Worm (Caenorhabditis elegans) whole organism, young adult: Measurements from ENCODE around the gene grl-7.

ENCODE experiments used
- B0261.1 ChIP-seq: sonication (generic microtip); optimal IDR thresholded peaks from 2 replicates; lab custom pipeline; 2016; ENCODE audit warnings: mild to moderate bottlenecking, missing genetic modification characterization, moderate library complexity, missing compliant biosample characterization
- B0336.3 ChIP-seq: fragments of 200-800 bp; sonication (Bioruptor generic); IDR thresholded peaks from 2 replicates; pipeline ENCODE4 v1.3.6; 2022; ENCODE audit warnings: missing genetic modification characterization, missing compliant biosample characterization
- C17E4.6 ChIP-seq: fragments of 200-800 bp; sonication (Bioruptor generic); IDR thresholded peaks from 2 replicates; pipeline ENCODE4 v1.3.6; 2022; ENCODE audit warnings: missing genetic modification reagents, missing genetic modification characterization, missing compliant biosample characterization
- F22D6.2 ChIP-seq: sonication (generic microtip); optimal IDR thresholded peaks from 2 replicates; lab custom pipeline; 2016; ENCODE audit warnings: mild to moderate bottlenecking, missing genetic modification characterization, missing compliant biosample characterization
- F33H1.4 ChIP-seq: fragments of 200-800 bp; sonication (Bioruptor generic); IDR thresholded peaks from 2 replicates; pipeline ENCODE4 v1.3.6; 2022; ENCODE audit warnings: missing genetic modification reagents, missing genetic modification characterization, missing compliant biosample characterization
- K11D2.4 ChIP-seq: fragments of 200-800 bp; sonication (Bioruptor generic); IDR thresholded peaks from 2 replicates; pipeline ENCODE4 v1.3.6; 2022; ENCODE audit warnings: missing genetic modification reagents, missing genetic modification characterization, missing compliant biosample characterization
- K12H6.12 ChIP-seq: fragments of 200-800 bp; sonication (Bioruptor generic); optimal IDR thresholded peaks from 2 replicates; lab custom pipeline; 2018; ENCODE audit warnings: mild to moderate bottlenecking, missing genetic modification characterization, missing compliant biosample characterization
- Y56A3A.18 ChIP-seq: fragments of 200-800 bp; sonication (Bioruptor generic); IDR thresholded peaks from 2 replicates; pipeline ENCODE4 v1.3.6; 2022; ENCODE audit warnings: missing genetic modification reagents, missing genetic modification characterization, missing compliant biosample characterization
- Y67H2A.10 ChIP-seq: fragments of 200-800 bp; sonication (Bioruptor generic); conservative IDR thresholded peaks from 2 replicates; pipeline ENCODE4 v1.3.6; 2022; ENCODE audit warnings: missing genetic modification reagents, missing genetic modification characterization, missing compliant biosample characterization
- Y95B8A.8 ChIP-seq: fragments of 200-800 bp; sonication (Bioruptor generic); IDR thresholded peaks from 2 replicates; pipeline ENCODE4 v1.3.6; 2022; ENCODE audit warnings: missing genetic modification reagents, missing genetic modification characterization, missing compliant biosample characterization
- ZK185.1 ChIP-seq: sonication (generic microtip); optimal IDR thresholded peaks from 2 replicates; lab custom pipeline; 2016; ENCODE audit warnings: mild to moderate bottlenecking, missing genetic modification characterization, missing compliant biosample characterization; ENCODE audit not compliant: poor library complexity, severe bottlenecking
- aptf-3 ChIP-seq: fragments of 200-800 bp; sonication (Bioruptor generic); IDR thresholded peaks from 2 replicates; pipeline ENCODE4 v1.3.6; 2022; ENCODE audit warnings: missing genetic modification characterization, missing compliant biosample characterization
- attf-3 ChIP-seq: fragments of 200-800 bp; sonication (Bioruptor generic); conservative IDR thresholded peaks from 2 replicates; pipeline ENCODE4 v1.3.6; 2022; ENCODE audit warnings: missing genetic modification reagents, missing genetic modification characterization, missing compliant biosample characterization
- attf-5 ChIP-seq: fragments of 200-800 bp; sonication (Bioruptor generic); optimal IDR thresholded peaks from 2 replicates; lab custom pipeline; 2018; ENCODE audit warnings: mild to moderate bottlenecking, missing genetic modification characterization, missing compliant biosample characterization
- cebp-2 ChIP-seq: fragments of 200-800 bp; sonication (Bioruptor generic); IDR thresholded peaks from 2 replicates; pipeline ENCODE4 v1.3.6; 2022; ENCODE audit warnings: missing genetic modification characterization, missing compliant biosample characterization
- ceh-27 ChIP-seq: fragments of 200-800 bp; sonication (Bioruptor generic); optimal IDR thresholded peaks from 2 replicates; lab custom pipeline; 2018; ENCODE audit warnings: mild to moderate bottlenecking, missing genetic modification characterization, moderate library complexity, missing compliant biosample characterization
- ceh-40 ChIP-seq: fragments of 200-800 bp; sonication (Bioruptor generic); IDR thresholded peaks from 2 replicates; pipeline ENCODE4 v1.3.6; 2022; ENCODE audit warnings: missing genetic modification characterization, missing compliant biosample characterization
- ceh-58 ChIP-seq: fragments of 200-800 bp; sonication (Bioruptor generic); IDR thresholded peaks from 2 replicates; pipeline ENCODE4 v1.3.6; 2022; ENCODE audit warnings: missing genetic modification characterization, missing compliant biosample characterization
- ceh-79 ChIP-seq: sonication (generic microtip); optimal IDR thresholded peaks from 2 replicates; lab custom pipeline; 2017; ENCODE audit warnings: mild to moderate bottlenecking, missing genetic modification characterization, missing compliant biosample characterization
- dpff-1 ChIP-seq: sonication (generic microtip); optimal IDR thresholded peaks from 2 replicates; lab custom pipeline; 2017; ENCODE audit warnings: mild to moderate bottlenecking, missing genetic modification characterization, missing compliant biosample characterization
- dpl-1 ChIP-seq: fragments of 150-350 bp; optimal IDR thresholded peaks from 2 replicates; lab custom pipeline; 2014; ENCODE audit warnings: missing biosample characterization, missing genetic modification reagents, missing genetic modification characterization
- egrh-3 ChIP-seq: fragments of 200-800 bp; sonication (Bioruptor generic); IDR thresholded peaks from 2 replicates; pipeline ENCODE4 v1.3.6; 2022; ENCODE audit warnings: missing genetic modification reagents, missing genetic modification characterization, missing compliant biosample characterization
- ets-4 ChIP-seq: fragments of 200-800 bp; sonication (Bioruptor generic); optimal IDR thresholded peaks from 2 replicates; lab custom pipeline; 2018; ENCODE audit warnings: mild to moderate bottlenecking, missing genetic modification characterization, missing compliant biosample characterization
- hlh-12 ChIP-seq: sonication (generic microtip); optimal IDR thresholded peaks from 2 replicates; lab custom pipeline; 2016; ENCODE audit warnings: missing genetic modification characterization, missing compliant biosample characterization
- hlh-26 ChIP-seq: fragments of 200-800 bp; sonication (Bioruptor generic); conservative IDR thresholded peaks from 2 replicates; pipeline ENCODE4 v1.3.6; 2022; ENCODE audit warnings: missing genetic modification reagents, missing genetic modification characterization, missing compliant biosample characterization
- hmg-1.2 ChIP-seq: fragments of 200-800 bp; sonication (Bioruptor generic); IDR thresholded peaks from 2 replicates; pipeline ENCODE4 v1.3.6; 2022; ENCODE audit warnings: missing genetic modification reagents, missing genetic modification characterization, missing compliant biosample characterization
- hmg-20 ChIP-seq: fragments of 200-800 bp; sonication (Bioruptor generic); IDR thresholded peaks from 2 replicates; pipeline ENCODE4 v1.3.6; 2022; ENCODE audit warnings: missing genetic modification reagents, missing genetic modification characterization, missing compliant biosample characterization
- hrde-1 ChIP-seq: sonication (generic microtip); optimal IDR thresholded peaks from 2 replicates; lab custom pipeline; 2016; ENCODE audit warnings: missing genetic modification characterization, mild to moderate bottlenecking, missing compliant biosample characterization, moderate library complexity, missing genotype, missing genetic modification reagents, borderline replicate concordance
- lag-1 ChIP-seq: fragments of 200-800 bp; sonication (Bioruptor generic); IDR thresholded peaks from 2 replicates; pipeline ENCODE4 v1.3.6; 2022; ENCODE audit warnings: missing genetic modification reagents, missing genetic modification characterization, missing compliant biosample characterization
- let-526 ChIP-seq: fragments of 200-800 bp; sonication (Bioruptor generic); IDR thresholded peaks from 2 replicates; pipeline ENCODE4 v1.3.6; 2022; ENCODE audit warnings: missing genetic modification reagents, missing genetic modification characterization, missing compliant biosample characterization
- lin-26 ChIP-seq: fragments of 200-800 bp; sonication (Bioruptor generic); IDR thresholded peaks from 2 replicates; pipeline ENCODE4 v1.3.6; 2022; ENCODE audit warnings: missing genetic modification reagents, missing genetic modification characterization, missing compliant biosample characterization
- lin-40 ChIP-seq: sonication (generic microtip); optimal IDR thresholded peaks from 2 replicates; lab custom pipeline; 2016; ENCODE audit warnings: missing genetic modification characterization, mild to moderate bottlenecking, missing compliant biosample characterization, missing genotype, missing genetic modification reagents
- lin-54 ChIP-seq: fragments of 200-800 bp; sonication (Bioruptor generic); optimal IDR thresholded peaks from 2 replicates; lab custom pipeline; 2018; ENCODE audit warnings: mild to moderate bottlenecking, missing genetic modification characterization, missing compliant biosample characterization
- lsl-1 ChIP-seq: fragments of 200-800 bp; sonication (Bioruptor generic); optimal IDR thresholded peaks from 2 replicates; lab custom pipeline; 2018; ENCODE audit warnings: mild to moderate bottlenecking, missing genetic modification characterization, moderate library complexity, missing compliant biosample characterization
- nfya-2 ChIP-seq: fragments of 200-800 bp; sonication (Bioruptor generic); IDR thresholded peaks from 2 replicates; pipeline ENCODE4 v1.3.6; 2022; ENCODE audit warnings: missing genetic modification reagents, missing genetic modification characterization, missing compliant biosample characterization
- nhr-90 ChIP-seq: sonication (generic microtip); optimal IDR thresholded peaks from 2 replicates; lab custom pipeline; 2016; ENCODE audit warnings: missing genotype, mild to moderate bottlenecking, missing genetic modification characterization, missing compliant biosample characterization
- rpc-1 ChIP-seq, 2 experiments: fragments of 150-350 bp in 1 of 2; sonication (generic microtip) in 1 of 2; optimal IDR thresholded peaks; 2 replicates each; lab custom pipeline; 2014 to 2018; ENCODE audit warnings: missing biosample characterization in 1 of 2, missing genetic modification characterization in 1 of 2, missing genetic modification reagents in 1 of 2, missing genotype in 1 of 2
- sdz-38 ChIP-seq: sonication (generic microtip); optimal IDR thresholded peaks from 2 replicates; lab custom pipeline; 2016; ENCODE audit warnings: missing genotype, missing genetic modification characterization, missing compliant biosample characterization
- snpc-1.1 ChIP-seq: sonication (generic microtip); optimal IDR thresholded peaks from 2 replicates; lab custom pipeline; 2017; ENCODE audit warnings: missing genetic modification characterization, mild to moderate bottlenecking, missing compliant biosample characterization, antibody characterized with exemption, moderate library complexity, missing genotype, missing genetic modification reagents; ENCODE audit not compliant: insufficient read depth
- snpc-3.4 ChIP-seq: sonication (generic microtip); optimal IDR thresholded peaks from 2 replicates; lab custom pipeline; 2017; ENCODE audit warnings: missing genetic modification characterization, mild to moderate bottlenecking, missing compliant biosample characterization, antibody characterized with exemption, moderate library complexity, missing genotype, missing genetic modification reagents
- snpc-4 ChIP-seq, 5 experiments: fragments of 150-350 bp in 1 of 5; sonication (generic microtip) in 4 of 5; optimal IDR thresholded peaks; 2 replicates each; lab custom pipeline; 2014 to 2018; ENCODE audit warnings: missing genetic modification characterization in 5 of 5, missing biosample characterization in 3 of 5, antibody characterized with exemption in 2 of 5, mild to moderate bottlenecking in 2 of 5, missing compliant biosample characterization in 2 of 5, missing genotype in 2 of 5, moderate library complexity in 2 of 5, missing genetic modification reagents in 1 of 5
- sptf-2 ChIP-seq: fragments of 200-800 bp; sonication (Bioruptor generic); optimal IDR thresholded peaks from 2 replicates; lab custom pipeline; 2018; ENCODE audit warnings: mild to moderate bottlenecking, missing genetic modification characterization, missing compliant biosample characterization
- tbx-9 ChIP-seq: sonication (generic microtip); optimal IDR thresholded peaks from 2 replicates; lab custom pipeline; 2016; ENCODE audit warnings: borderline replicate concordance, missing genetic modification characterization, inconsistent platforms, missing compliant biosample characterization
- unc-62 ChIP-seq: fragments of 150-350 bp; optimal IDR thresholded peaks from 2 replicates; lab custom pipeline; 2014; ENCODE audit warnings: missing biosample characterization, missing genetic modification reagents, missing genetic modification characterization
- zfh-2 ChIP-seq: fragments of 200-800 bp; sonication (Bioruptor generic); conservative IDR thresholded peaks from 2 replicates; pipeline ENCODE4 v1.3.6; 2022; ENCODE audit warnings: missing genetic modification reagents, missing genetic modification characterization, missing compliant biosample characterization
- zim-3 ChIP-seq: sonication (generic microtip); optimal IDR thresholded peaks from 2 replicates; lab custom pipeline; 2017; ENCODE audit warnings: mild to moderate bottlenecking, missing genetic modification characterization, moderate library complexity, missing compliant biosample characterization
- ztf-25 ChIP-seq: fragments of 200-800 bp; sonication (Bioruptor generic); IDR thresholded peaks from 2 replicates; pipeline ENCODE4 v1.3.6; 2022; ENCODE audit warnings: missing genetic modification reagents, missing genetic modification characterization, missing compliant biosample characterization
- ztf-6 ChIP-seq: fragments of 200-800 bp; sonication (Bioruptor generic); IDR thresholded peaks from 2 replicates; pipeline ENCODE4 v1.3.6; 2022; ENCODE audit warnings: missing genetic modification reagents, missing genetic modification characterization, missing compliant biosample characterization

grl-7 gene

ce11 chrV:11326914-11327367 is 19.9 kb downstream of the grl-7 start, which contains the start of gene tmed-10 (continued):
- no peak for TF ChIP-seq dpff-1 (tag; lab: Kevin White, UChicago)
- TF ChIP-seq hrde-1 (tag; lab: Kevin White, UChicago), result no peak
- TF ChIP-seq lin-40, result no peak
- no peak for TF ChIP-seq cebp-2 (GFP tag; lab: Robert Waterston, UW)
- no peak for TF ChIP-seq Y56A3A.18 (GFP tag; lab: Robert Waterston, UW)
- TF ChIP-seq Y67H2A.10, result no peak
- no peak for TF ChIP-seq hmg-20 (GFP tag; lab: Robert Waterston, UW)
- TF ChIP-seq lsl-1 (GFP tag; lab: Kevin White, UChicago), result peak; percentile 64
- no peak for TF ChIP-seq let-526 (GFP tag; lab: Robert Waterston, UW)
- no peak for TF ChIP-seq rpc-1 (optimal IDR thresholded peaks at IDR 0.05; lab: Kevin White, UChicago)
- TF ChIP-seq rpc-1 (tag; optimal IDR thresholded peaks at IDR 0.05; lab: Kevin White, UChicago), result no peak
- peak; percentile 77 for TF ChIP-seq hmg-1.2 (GFP tag; lab: Robert Waterston, UW)
- no peak for TF ChIP-seq snpc-1.1 (tag; lab: Kevin White, UChicago)
- no peak for TF ChIP-seq K11D2.4
- no peak for TF ChIP-seq C17E4.6 (GFP tag; lab: Robert Waterston, UW)
- TF ChIP-seq egrh-3, result 0 out of 2 replicates have a peak, but pooled peaks have one; percentile 7
- TF ChIP-seq ztf-6 (GFP tag; lab: Robert Waterston, UW), result peak; percentile 50; the same call in 1 of the 2 replicates
- no peak for TF ChIP-seq ceh-58 (GFP tag; lab: Robert Waterston, UW)
- no peak for TF ChIP-seq nhr-90 (tag; lab: Kevin White, UChicago)
- TF ChIP-seq hlh-26 (GFP tag; lab: Robert Waterston, UW), result no peak
- no peak for TF ChIP-seq K12H6.12
- TF ChIP-seq ceh-79 (tag; lab: Kevin White, UChicago), result no peak
- TF ChIP-seq ztf-25, result no peak
- TF ChIP-seq attf-5 (GFP tag; lab: Kevin White, UChicago), result peak; percentile 76
- no peak for TF ChIP-seq F22D6.2 (tag; lab: Kevin White, UChicago)
- no peak for TF ChIP-seq aptf-3 (GFP tag; lab: Robert Waterston, UW)
- TF ChIP-seq lin-26 (GFP tag; lab: Robert Waterston, UW), result 0 out of 2 replicates have a peak, but pooled peaks have one; percentile 42
- TF ChIP-seq ceh-27 (GFP tag; lab: Kevin White, UChicago), result peak; percentile 15
- TF ChIP-seq nfya-2 (GFP tag; lab: Robert Waterston, UW), result no peak
- peak; percentile 63 for TF ChIP-seq lin-54 (GFP tag; lab: Kevin White, UChicago)
- TF ChIP-seq attf-3, result peak; percentile 46; the same call in 1 of the 2 replicates
- TF ChIP-seq B0336.3 (GFP tag; lab: Robert Waterston, UW), result no peak
- TF ChIP-seq dpl-1 (GFP tag; lab: Kevin White, UChicago), result no peak
- no peak for TF ChIP-seq unc-62 (GFP tag; lab: Kevin White, UChicago)
- no peak for TF ChIP-seq lag-1
- no peak for TF ChIP-seq zfh-2
- no peak for TF ChIP-seq ZK185.1 (tag; lab: Kevin White, UChicago)
- TF ChIP-seq snpc-3.4 (tag; lab: Kevin White, UChicago), result peak; percentile 41
- no peak for TF ChIP-seq ceh-40 (GFP tag; lab: Robert Waterston, UW)
- no peak for TF ChIP-seq hlh-12 (tag; lab: Kevin White, UChicago)
- TF ChIP-seq tbx-9 (tag; lab: Kevin White, UChicago), result no peak
- no peak for TF ChIP-seq B0261.1 (tag; lab: Kevin White, UChicago)
- TF ChIP-seq Y95B8A.8 (GFP tag; lab: Robert Waterston, UW), result no peak
- TF ChIP-seq ets-4 (GFP tag; lab: Kevin White, UChicago), result no peak
- peak; percentile 55 for TF ChIP-seq F33H1.4 (GFP tag; lab: Robert Waterston, UW)
- peak; percentile 28 for TF ChIP-seq snpc-4 (GFP tag; optimal IDR thresholded peaks at IDR 0.05; lab: Kevin White, UChicago)
- peak in 3 of 4 experiments; percentile 27 to 72 (median 57) for TF ChIP-seq snpc-4 (tag; optimal IDR thresholded peaks at IDR 0.05; lab: Kevin White, UChicago)
- no peak for TF ChIP-seq sptf-2 (GFP tag; lab: Kevin White, UChicago)
- TF ChIP-seq zim-3, result no peak
- no peak for TF ChIP-seq sdz-38 (tag; lab: Kevin White, UChicago)
